Worm (Caenorhabditis elegans): Measurements from ENCODE around the gene gars-1.

ce11 chrIII:5158674-5159073 lies 4.8 kb downstream of the gars-1 start, which contains the start of gene oxy-4:
- TF ChIP-seq ztf-11 (tag; optimal IDR thresholded peaks at IDR 0.05): no peak
- TF ChIP-seq skn-1 (tag; optimal IDR thresholded peaks at IDR 0.05): no peak
- TF ChIP-seq zag-1 (tag; optimal IDR thresholded peaks at IDR 0.05): no peak
- no peak for TF ChIP-seq R02D3.7 (tag; optimal IDR thresholded peaks at IDR 0.05)
- TF ChIP-seq pha-4 (tag; optimal IDR thresholded peaks at IDR 0.05): no peak
- no peak for TF ChIP-seq unc-39 (tag; optimal IDR thresholded peaks at IDR 0.05)
- TF ChIP-seq snpc-4 (tag; optimal IDR thresholded peaks at IDR 0.05): no peak
- no peak for TF ChIP-seq nhr-77 (tag; optimal IDR thresholded peaks at IDR 0.05)
- TF ChIP-seq egl-5 (tag; optimal IDR thresholded peaks at IDR 0.05): no peak

Data from whole organism, L3 larva.